Fruit fly (Drosophila melanogaster) whole organism, adult: ENCODE measurements around the gene alpha-Est7.
A peak's percentile ranks its signal among the peaks of the same experiment; 100 is the strongest.

ENCODE experiments used
- CG11617 ChIP-seq: fragments of 200-800 bp; sonication (Bioruptor generic); optimal IDR thresholded peaks from 2 replicates; lab custom pipeline; 2017; ENCODE audit warnings: mild to moderate bottlenecking, missing biosample characterization, missing genetic modification reagents, missing genetic modification characterization
- CG12768 ChIP-seq: fragments of 200-800 bp; sonication (Bioruptor generic); optimal IDR thresholded peaks from 2 replicates; lab custom pipeline; 2017; ENCODE audit warnings: missing biosample characterization, missing genetic modification characterization, mild to moderate bottlenecking, moderate library complexity, missing genetic modification reagents
- CG14711 ChIP-seq: fragments of 200-800 bp; sonication (Bioruptor generic); optimal IDR thresholded peaks from 2 replicates; lab custom pipeline; 2018; ENCODE audit warnings: missing biosample characterization, mild to moderate bottlenecking, missing genetic modification characterization, moderate library complexity
- CG1620 ChIP-seq: fragments of 200-800 bp; sonication (Bioruptor generic); optimal IDR thresholded peaks from 2 replicates; lab custom pipeline; 2016; ENCODE audit warnings: missing biosample characterization, missing genetic modification characterization
- CG33017 ChIP-seq: fragments of 200-800 bp; sonication (Bioruptor generic); optimal IDR thresholded peaks from 2 replicates; lab custom pipeline; 2018; ENCODE audit warnings: missing biosample characterization, mild to moderate bottlenecking, missing genetic modification characterization, moderate library complexity
- CG5204 ChIP-seq: fragments of 200-800 bp; sonication (Bioruptor generic); optimal IDR thresholded peaks from 2 replicates; lab custom pipeline; 2016; ENCODE audit warnings: missing biosample characterization, missing genetic modification characterization
- CG7045 ChIP-seq: fragments of 200-800 bp; sonication (Bioruptor generic); optimal IDR thresholded peaks from 2 replicates; lab custom pipeline; 2017; ENCODE audit warnings: missing biosample characterization, mild to moderate bottlenecking, missing genetic modification characterization
- CG7101 ChIP-seq: fragments of 200-800 bp; sonication (Bioruptor generic); optimal IDR thresholded peaks from 2 replicates; lab custom pipeline; 2018; ENCODE audit warnings: missing biosample characterization, mild to moderate bottlenecking, missing genetic modification characterization, moderate library complexity
- Clk ChIP-seq: fragments of 200-800 bp; sonication (Bioruptor generic); optimal IDR thresholded peaks from 2 replicates; lab custom pipeline; 2017; ENCODE audit warnings: missing biosample characterization, missing genetic modification characterization
- Crg-1 ChIP-seq: fragments of 200-800 bp; sonication (Bioruptor generic); optimal IDR thresholded peaks from 2 replicates; lab custom pipeline; 2016; ENCODE audit warnings: missing biosample characterization, missing genetic modification characterization
- Hr96 ChIP-seq: fragments of 200-800 bp; sonication (Bioruptor generic); optimal IDR thresholded peaks from 2 replicates; lab custom pipeline; 2016; ENCODE audit warnings: missing biosample characterization, missing genetic modification characterization
- Mnt ChIP-seq: fragments of 200-800 bp; sonication (Bioruptor generic); optimal IDR thresholded peaks from 2 replicates; lab custom pipeline; 2016; ENCODE audit warnings: missing biosample characterization, mild to moderate bottlenecking, missing genetic modification characterization
- bab1 ChIP-seq: fragments of 200-800 bp; sonication (Bioruptor generic); optimal IDR thresholded peaks from 3 replicates; lab custom pipeline; 2019; ENCODE audit warnings: missing biosample characterization, mild to moderate bottlenecking, missing genetic modification characterization, moderate library complexity
- cic ChIP-seq: fragments of 200-800 bp; sonication (Bioruptor generic); optimal IDR thresholded peaks from 2 replicates; lab custom pipeline; 2017; ENCODE audit warnings: missing biosample characterization, mild to moderate bottlenecking, missing genetic modification characterization, moderate library complexity
- cnc ChIP-seq, 2 experiments: fragments of >200 bp; optimal IDR thresholded peaks; 2 replicates each; lab custom pipeline; 2017
- kay ChIP-seq: fragments of 200-800 bp; sonication (Bioruptor generic); peaks from one replicate; lab custom pipeline; 2016; ENCODE audit warnings: missing biosample characterization, missing genetic modification characterization, borderline replicate concordance
- ovo ChIP-seq: fragments of 200-800 bp; sonication (Bioruptor generic); optimal IDR thresholded peaks from 2 replicates; lab custom pipeline; 2016; ENCODE audit warnings: missing biosample characterization, missing genetic modification characterization
- pad ChIP-seq: fragments of 200-800 bp; sonication (Bioruptor generic); optimal IDR thresholded peaks from 3 replicates; lab custom pipeline; 2017; ENCODE audit warnings: missing biosample characterization, missing genetic modification characterization, mild to moderate bottlenecking, moderate library complexity, missing genetic modification reagents
- tj ChIP-seq: fragments of 200-800 bp; sonication (Bioruptor generic); optimal IDR thresholded peaks from 3 replicates; lab custom pipeline; 2017; ENCODE audit warnings: missing biosample characterization, mild to moderate bottlenecking, missing genetic modification characterization, moderate library complexity
- toe ChIP-seq: fragments of 200-800 bp; sonication (Bioruptor generic); optimal IDR thresholded peaks from 2 replicates; lab custom pipeline; 2016; ENCODE audit warnings: missing biosample characterization, missing genetic modification characterization

alpha-Est7 gene

DNA sequence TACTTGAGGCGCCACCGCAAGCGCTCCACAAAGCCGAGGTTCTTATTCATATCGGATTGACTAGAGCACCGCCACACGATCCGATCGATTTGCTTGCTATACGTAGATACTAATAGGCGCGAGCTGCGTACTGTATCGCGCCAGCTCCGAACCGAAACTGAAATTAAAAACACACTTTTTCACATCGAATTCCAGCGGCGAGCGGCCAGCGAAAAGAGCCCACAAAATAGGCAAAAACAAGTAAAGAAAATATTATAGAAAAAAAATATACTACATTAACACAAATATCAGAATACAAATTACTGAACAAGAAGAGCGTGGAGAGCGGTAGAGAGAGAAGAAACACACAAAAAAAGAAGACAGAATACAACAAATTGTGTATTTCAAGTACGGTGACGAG lies at the start of gene alpha-Est7:
TSS of gene alpha-Est7 (minus strand) at position 160 of the 400 bp plus-strand sequence.
- TF ChIP-seq CG12768 (GFP tag; lab: Kevin White, UChicago) (peak; percentile 33), kay (GFP tag; lab: Kevin White, UChicago) (peak; percentile 91), CG11617 (GFP tag; lab: Kevin White, UChicago) (no peak), toe (GFP tag; lab: Kevin White, UChicago) (peak; percentile 7)

DNA sequence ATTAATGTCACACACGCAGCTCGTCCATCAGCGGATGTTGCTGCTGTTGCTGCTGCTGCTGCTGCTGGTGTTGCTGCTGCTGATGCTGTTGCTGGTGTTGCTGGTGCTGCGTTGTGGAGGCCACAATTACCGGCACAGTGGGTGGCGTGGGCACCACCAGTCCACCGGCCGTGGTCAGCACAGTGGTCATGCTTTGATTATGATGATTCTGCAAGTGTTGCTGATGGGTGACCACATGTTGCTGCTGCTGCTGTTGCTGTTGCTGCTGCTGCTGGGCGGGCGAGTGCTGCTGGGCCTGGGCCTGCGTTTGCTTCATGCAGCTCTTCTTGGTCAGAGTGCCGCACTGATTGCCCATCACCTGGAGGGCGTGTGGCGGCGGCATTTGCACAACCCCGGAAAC lies 48.7 kb upstream of the alpha-Est7 start:
- TF ChIP-seq CG12768 (GFP tag; lab: Kevin White, UChicago) = no peak
- TF ChIP-seq CG1620 (GFP tag; lab: Kevin White, UChicago) = no peak
- no peak for TF ChIP-seq CG7101 (tag; lab: Kevin White, UChicago)
- no peak for TF ChIP-seq bab1 (GFP tag; lab: Kevin White, UChicago)
- no peak for TF ChIP-seq ovo (GFP tag; lab: Kevin White, UChicago)
- TF ChIP-seq CG14711 = no peak
- TF ChIP-seq cic (GFP tag; lab: Kevin White, UChicago) = no peak
- no peak for TF ChIP-seq CG11617 (GFP tag; lab: Kevin White, UChicago)
- no peak for TF ChIP-seq Clk (GFP tag; lab: Kevin White, UChicago)
- no peak for TF ChIP-seq Mnt
- no peak for TF ChIP-seq toe (GFP tag; lab: Kevin White, UChicago)
- TF ChIP-seq Hr96 (GFP tag; lab: Kevin White, UChicago) = no peak
- no peak for TF ChIP-seq Crg-1
- no peak for TF ChIP-seq CG7045
- no peak for TF ChIP-seq cnc (optimal IDR thresholded peaks at IDR 0.05; lab: Kevin White, UChicago)

DNA sequence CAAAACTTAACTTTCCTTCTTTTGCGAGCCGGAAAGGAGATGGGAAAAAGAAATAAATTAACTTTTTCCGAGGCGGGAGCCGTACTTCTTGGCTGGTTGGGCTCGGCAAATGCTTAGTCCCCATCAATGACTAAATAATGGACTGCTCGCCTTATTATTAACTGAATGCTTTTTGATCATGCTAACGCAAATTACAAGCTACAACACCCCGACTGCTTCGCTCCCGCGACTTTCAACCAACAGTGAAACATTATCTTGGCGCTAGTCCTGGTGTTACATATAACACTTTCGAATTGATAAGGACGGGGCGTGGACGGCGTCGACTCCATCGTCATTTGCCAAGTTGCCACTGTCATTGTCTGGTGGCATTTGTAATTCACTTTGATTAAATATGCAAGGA lies 28.2 kb upstream of the alpha-Est7 start, which contains the start of gene CG45545:
TSS of gene CG45545 (plus strand) at position 301 of the 400 bp plus-strand sequence.
- TF ChIP-seq CG33017 (tag; lab: Kevin White, UChicago) (no peak), pad (GFP tag; lab: Kevin White, UChicago) (no peak), Hr96 (GFP tag; lab: Kevin White, UChicago) (no peak), kay (GFP tag; lab: Kevin White, UChicago) (no peak), cic (GFP tag; lab: Kevin White, UChicago) (no peak), CG11617 (GFP tag; lab: Kevin White, UChicago) (no peak)

DNA sequence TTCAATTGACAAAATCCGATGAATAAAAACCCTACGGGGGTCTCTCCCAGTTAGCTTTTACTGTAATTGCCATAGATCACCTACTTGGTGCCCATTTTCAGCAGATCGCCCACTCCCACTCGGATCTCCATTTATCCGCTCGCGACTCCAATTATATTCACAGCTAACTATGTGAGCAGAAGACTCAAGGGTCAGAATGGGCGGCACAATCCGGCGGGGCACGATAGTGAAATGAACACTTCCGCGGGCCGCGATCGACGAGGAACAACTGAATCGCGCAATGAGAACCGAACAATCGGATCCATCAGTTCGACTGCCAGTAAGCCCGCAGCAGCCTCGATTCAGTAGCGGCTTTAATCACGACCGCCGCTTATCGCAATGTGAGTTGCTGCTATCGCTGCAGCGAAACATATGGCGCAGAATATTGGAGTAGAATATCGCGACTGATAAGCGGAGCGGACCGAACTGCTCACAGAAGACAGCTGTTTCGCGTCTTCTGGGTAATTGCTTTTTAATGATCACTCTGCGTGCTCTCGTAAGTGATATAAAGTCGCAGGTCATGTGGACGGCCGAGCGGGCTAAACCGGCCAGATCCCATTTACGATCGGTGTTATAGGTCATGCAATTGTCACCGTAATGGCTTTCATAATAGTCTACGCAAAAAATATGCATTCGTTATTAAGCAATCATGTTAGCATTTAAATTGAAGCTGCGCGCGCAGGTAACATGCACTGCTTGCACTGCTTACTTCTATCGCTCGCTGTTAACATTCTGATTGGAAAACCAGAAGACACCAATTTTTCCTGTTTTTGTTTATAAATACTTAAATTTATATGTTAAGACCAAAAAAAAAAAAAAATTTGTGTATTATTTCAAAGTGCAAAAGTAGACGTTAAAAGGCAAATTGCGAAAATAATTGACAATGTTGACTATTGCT lies 25.5 kb upstream of the alpha-Est7 start, which contains the start of gene alpha-Est1:
TSS of gene alpha-Est1 (minus strand) at position 317 of the 937 bp plus-strand sequence.
- TF ChIP-seq Hr96 (GFP tag; lab: Kevin White, UChicago) = no peak
- TF ChIP-seq cnc (optimal IDR thresholded peaks at IDR 0.05; lab: Kevin White, UChicago) = no peak
- TF ChIP-seq Mnt = no peak
- TF ChIP-seq cic (GFP tag; lab: Kevin White, UChicago) = peak; percentile 38
- TF ChIP-seq CG7101 (tag; lab: Kevin White, UChicago) = no peak
- TF ChIP-seq CG5204 (GFP tag; lab: Kevin White, UChicago) = no peak
- no peak for TF ChIP-seq CG1620 (GFP tag; lab: Kevin White, UChicago)
- TF ChIP-seq pad (GFP tag; lab: Kevin White, UChicago) = no peak

DNA sequence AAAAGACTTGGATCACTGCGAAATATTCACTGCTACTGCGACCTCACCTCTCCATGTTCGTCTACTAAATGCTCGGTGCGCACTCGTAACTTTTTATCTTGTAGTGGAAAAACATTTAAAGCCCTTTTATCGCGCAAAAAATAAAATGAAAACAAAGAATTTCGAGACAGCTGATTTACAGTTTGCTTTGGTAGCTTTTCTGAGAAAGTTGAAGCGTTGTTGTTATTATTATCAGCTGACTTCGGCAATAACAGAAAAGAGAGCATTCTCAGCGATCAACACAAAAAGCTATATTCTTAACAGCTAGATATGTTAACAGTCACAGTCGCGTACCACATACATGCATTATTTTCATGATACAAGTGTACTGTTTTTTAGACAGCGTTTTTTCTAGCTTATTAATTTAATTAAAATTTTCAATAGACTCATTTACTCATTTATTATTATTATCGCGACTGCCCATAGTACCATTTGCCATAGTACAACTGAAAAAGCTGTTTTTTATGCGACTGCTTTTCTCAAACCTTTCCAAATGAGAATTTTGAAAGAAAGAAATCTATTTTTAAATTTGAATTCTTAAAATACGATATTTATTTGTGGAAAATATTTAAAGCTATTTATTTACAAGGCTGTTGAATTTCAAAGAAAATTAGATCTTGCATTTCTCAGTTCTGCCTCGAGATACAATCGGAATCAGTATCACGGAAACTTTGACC lies 17.8 kb upstream of the alpha-Est7 start, which contains the start of the genes alpha-Est3 and alpha-Est2:
TSS of gene alpha-Est3 (minus strand) at position 487 of the 716 bp plus-strand sequence.
TSS of gene alpha-Est2 (plus strand) at position 666 of the 716 bp plus-strand sequence.
- TF ChIP-seq kay (GFP tag; lab: Kevin White, UChicago) (peak; percentile 78), CG1620 (GFP tag; lab: Kevin White, UChicago) (no peak), Mnt (no peak), CG7045 (no peak), CG11617 (GFP tag; lab: Kevin White, UChicago) (no peak), Clk (GFP tag; lab: Kevin White, UChicago) (no peak), cic (GFP tag; lab: Kevin White, UChicago) (peak; percentile 25), tj (GFP tag; lab: Kevin White, UChicago) (peak; percentile 27), Crg-1 (no peak), CG14711 (no peak), CG5204 (GFP tag; lab: Kevin White, UChicago) (no peak), bab1 (GFP tag; lab: Kevin White, UChicago) (peak; percentile 26), toe (GFP tag; lab: Kevin White, UChicago) (no peak), ovo (GFP tag; lab: Kevin White, UChicago) (no peak), CG33017 (tag; lab: Kevin White, UChicago) (no peak), cnc (optimal IDR thresholded peaks at IDR 0.05; lab: Kevin White, UChicago) (no peak), CG7101 (tag; lab: Kevin White, UChicago) (no peak), pad (GFP tag; lab: Kevin White, UChicago) (no peak), Hr96 (GFP tag; lab: Kevin White, UChicago) (no peak), CG12768 (GFP tag; lab: Kevin White, UChicago) (no peak)
